Worm (Caenorhabditis elegans) whole organism, L1 larva: Measurements from ENCODE around the gene B0310.6.

Experiments used
- C16A3.4 ChIP-seq: fragments of 150-350 bp; optimal IDR thresholded peaks from 2 replicates; lab custom pipeline; 2014; ENCODE audit warnings: missing biosample characterization, missing genetic modification characterization
- C34B4.2 ChIP-seq: sonication (generic microtip); optimal IDR thresholded peaks from 2 replicates; lab custom pipeline; 2017; ENCODE audit warnings: mild to moderate bottlenecking, missing genetic modification characterization, missing compliant biosample characterization
- aly-2 ChIP-seq: fragments of 150-350 bp; optimal IDR thresholded peaks from 2 replicates; lab custom pipeline; 2014; ENCODE audit warnings: missing biosample characterization, missing genetic modification characterization
- blmp-1 ChIP-seq: fragments of 150-350 bp; optimal IDR thresholded peaks from 2 replicates; lab custom pipeline; 2014; ENCODE audit warnings: missing biosample characterization, missing genetic modification characterization
- ceh-8 ChIP-seq: fragments of 200-800 bp; sonication (Bioruptor generic); optimal IDR thresholded peaks from 2 replicates; lab custom pipeline; 2018; ENCODE audit warnings: mild to moderate bottlenecking, missing genetic modification characterization, moderate library complexity, missing compliant biosample characterization
- ceh-90 ChIP-seq: sonication (generic microtip); optimal IDR thresholded peaks from 2 replicates; lab custom pipeline; 2016; ENCODE audit warnings: missing genetic modification characterization, missing compliant biosample characterization
- dpl-1 ChIP-seq, 3 experiments: fragments of 150-350 bp in 2 of 3; sonication (generic microtip) in 1 of 3; optimal IDR thresholded peaks; 2 replicates each; lab custom pipeline; 2014 to 2017; ENCODE audit warnings: missing biosample characterization in 3 of 3, missing genetic modification characterization in 3 of 3, missing genetic modification reagents in 3 of 3
- dsc-1 ChIP-seq: sonication (generic microtip); optimal IDR thresholded peaks from 2 replicates; lab custom pipeline; 2016; ENCODE audit warnings: mild to moderate bottlenecking, missing genetic modification characterization, missing compliant biosample characterization
- efl-1 ChIP-seq, 4 experiments: fragments of 150-350 bp; optimal IDR thresholded peaks in 3 of 4; peaks in 1 of 4; 1 replicate in 1 of 4; 2 replicates in 3 of 4; lab custom pipeline; 2014; ENCODE audit warnings: missing biosample characterization in 2 of 4, missing genetic modification characterization in 2 of 4, missing genetic modification reagents in 2 of 4
- efl-3 ChIP-seq: fragments of 200-800 bp; sonication (Bioruptor generic); optimal IDR thresholded peaks from 2 replicates; lab custom pipeline; 2018; ENCODE audit warnings: mild to moderate bottlenecking, missing genetic modification characterization, missing compliant biosample characterization
- egl-13 ChIP-seq: sonication (generic microtip); optimal IDR thresholded peaks from 2 replicates; lab custom pipeline; 2016; ENCODE audit warnings: missing genotype, missing genetic modification reagents, missing genetic modification characterization, missing compliant biosample characterization
- elt-2 ChIP-seq: sonication (generic microtip); optimal IDR thresholded peaks from 2 replicates; lab custom pipeline; 2016; ENCODE audit warnings: missing genetic modification characterization, mild to moderate bottlenecking, inconsistent platforms, missing compliant biosample characterization, missing genetic modification reagents
- elt-3 ChIP-seq, 6 experiments: fragments of 150-350 bp in 1 of 6; sonication (generic microtip); optimal IDR thresholded peaks; 2 replicates each; lab custom pipeline; 2017 to 2018; ENCODE audit warnings: missing biosample characterization in 6 of 6, missing genetic modification characterization in 6 of 6, inconsistent platforms in 1 of 6
- fkh-4 ChIP-seq: sonication (generic microtip); optimal IDR thresholded peaks from 2 replicates; lab custom pipeline; 2016; ENCODE audit warnings: missing compliant biosample characterization, missing genetic modification characterization, borderline replicate concordance
- fos-1 ChIP-seq: fragments of 150-350 bp; optimal IDR thresholded peaks from 2 replicates; lab custom pipeline; 2014; ENCODE audit warnings: missing biosample characterization, missing genetic modification characterization
- grh-1 ChIP-seq: fragments of 200-800 bp; sonication (Bioruptor generic); IDR thresholded peaks from 2 replicates; pipeline ENCODE4 v1.3.6; 2022; ENCODE audit warnings: missing genetic modification reagents, missing genetic modification characterization, missing compliant biosample characterization
- hlh-17 ChIP-seq: fragments of 200-800 bp; sonication (Bioruptor generic); optimal IDR thresholded peaks from 2 replicates; lab custom pipeline; 2018; ENCODE audit warnings: missing genetic modification characterization, mild to moderate bottlenecking, missing compliant biosample characterization, moderate library complexity, borderline replicate concordance
- hlh-4 ChIP-seq: sonication (generic microtip); optimal IDR thresholded peaks from 2 replicates; lab custom pipeline; 2016; ENCODE audit warnings: mild to moderate bottlenecking, missing genetic modification characterization, missing compliant biosample characterization
- hpl-2 ChIP-seq: fragments of 150-350 bp; optimal IDR thresholded peaks from 2 replicates; lab custom pipeline; 2014; ENCODE audit warnings: missing biosample characterization, missing genetic modification reagents, missing genetic modification characterization
- irx-1 ChIP-seq: sonication (generic microtip); optimal IDR thresholded peaks from 2 replicates; lab custom pipeline; 2016; ENCODE audit warnings: missing genetic modification characterization, missing compliant biosample characterization
- jun-1 ChIP-seq: fragments of 150-350 bp; optimal IDR thresholded peaks from 2 replicates; lab custom pipeline; 2014; ENCODE audit warnings: missing biosample characterization, missing genetic modification reagents, missing genetic modification characterization
- lin-39 ChIP-seq: fragments of 150-350 bp; optimal IDR thresholded peaks from 2 replicates; lab custom pipeline; 2014; ENCODE audit warnings: missing biosample characterization, missing genetic modification reagents, missing genetic modification characterization
- lir-3 ChIP-seq: sonication (generic microtip); optimal IDR thresholded peaks from 2 replicates; lab custom pipeline; 2016; ENCODE audit warnings: mild to moderate bottlenecking, missing genetic modification characterization, moderate library complexity, missing compliant biosample characterization; ENCODE audit not compliant: poor library complexity
- lsy-2 ChIP-seq, 2 experiments: fragments of 150-350 bp; optimal IDR thresholded peaks; 2 replicates each; lab custom pipeline; 2014; ENCODE audit warnings: missing biosample characterization in 2 of 2, missing genetic modification characterization in 2 of 2
- mdl-1 ChIP-seq, 2 experiments: fragments of 150-350 bp; optimal IDR thresholded peaks; 2 replicates each; lab custom pipeline; 2014 to 2017; ENCODE audit warnings: missing biosample characterization in 2 of 2, missing genetic modification characterization in 2 of 2, inconsistent platforms in 1 of 2
- mef-2 ChIP-seq: fragments of 150-350 bp; optimal IDR thresholded peaks from 2 replicates; lab custom pipeline; 2014; ENCODE audit warnings: missing biosample characterization, missing genetic modification characterization
- mep-1 ChIP-seq: fragments of 150-350 bp; optimal IDR thresholded peaks from 2 replicates; lab custom pipeline; 2014; ENCODE audit warnings: missing biosample characterization, missing genetic modification characterization
- nhr-11 ChIP-seq: fragments of 150-350 bp; optimal IDR thresholded peaks from 2 replicates; lab custom pipeline; 2014; ENCODE audit warnings: missing biosample characterization, missing genetic modification characterization
- nhr-12 ChIP-seq: sonication (generic microtip); optimal IDR thresholded peaks from 2 replicates; lab custom pipeline; 2017; ENCODE audit warnings: missing biosample characterization, missing genetic modification characterization
- nhr-19 ChIP-seq: fragments of 200-800 bp; sonication (Bioruptor generic); conservative IDR thresholded peaks from 2 replicates; pipeline ENCODE4 v1.3.6; 2022; ENCODE audit warnings: missing genetic modification characterization, missing compliant biosample characterization
- nhr-28 ChIP-seq: fragments of 150-350 bp; optimal IDR thresholded peaks from 2 replicates; lab custom pipeline; 2014; ENCODE audit warnings: missing biosample characterization, missing genetic modification characterization
- nhr-47 ChIP-seq: sonication (generic microtip); optimal IDR thresholded peaks from 2 replicates; lab custom pipeline; 2016; ENCODE audit warnings: mild to moderate bottlenecking, missing genetic modification characterization, moderate library complexity, missing compliant biosample characterization
- nhr-71 ChIP-seq: sonication (generic microtip); optimal IDR thresholded peaks from 2 replicates; lab custom pipeline; 2016; ENCODE audit warnings: mild to moderate bottlenecking, missing genetic modification characterization, moderate library complexity, missing compliant biosample characterization
- nhr-76 ChIP-seq: sonication (generic microtip); optimal IDR thresholded peaks from 2 replicates; lab custom pipeline; 2017; ENCODE audit warnings: missing biosample characterization, missing genetic modification characterization
- nhr-90 ChIP-seq: sonication (generic microtip); optimal IDR thresholded peaks from 2 replicates; lab custom pipeline; 2016; ENCODE audit warnings: mild to moderate bottlenecking, missing genetic modification characterization, missing compliant biosample characterization; ENCODE audit not compliant: poor library complexity
- pag-3 ChIP-seq: sonication (generic microtip); optimal IDR thresholded peaks from 2 replicates; lab custom pipeline; 2017; ENCODE audit warnings: missing genetic modification characterization, mild to moderate bottlenecking, missing compliant biosample characterization, antibody characterized with exemption, borderline replicate concordance; ENCODE audit not compliant: insufficient read depth
- skn-1 ChIP-seq: fragments of 150-350 bp; optimal IDR thresholded peaks from 2 replicates; lab custom pipeline; 2014; ENCODE audit warnings: missing biosample characterization, missing genetic modification characterization
- snpc-4 ChIP-seq: fragments of 150-350 bp; optimal IDR thresholded peaks from 2 replicates; lab custom pipeline; 2014; ENCODE audit warnings: missing biosample characterization, missing genetic modification characterization
- sox-4 ChIP-seq: sonication (generic microtip); optimal IDR thresholded peaks from 2 replicates; lab custom pipeline; 2016; ENCODE audit warnings: missing genetic modification characterization, missing compliant biosample characterization
- sup-37 ChIP-seq: fragments of 200-800 bp; sonication (Bioruptor generic); optimal IDR thresholded peaks from 2 replicates; lab custom pipeline; 2018; ENCODE audit warnings: mild to moderate bottlenecking, missing genetic modification characterization, missing compliant biosample characterization
- swsn-7 ChIP-seq: sonication (generic microtip); optimal IDR thresholded peaks from 2 replicates; lab custom pipeline; 2016; ENCODE audit warnings: missing genetic modification characterization, missing compliant biosample characterization
- tlp-1 ChIP-seq: fragments of 150-350 bp; optimal IDR thresholded peaks from 2 replicates; lab custom pipeline; 2014; ENCODE audit warnings: missing biosample characterization, missing genetic modification characterization
- unc-30 ChIP-seq: sonication (generic microtip); optimal IDR thresholded peaks from 2 replicates; lab custom pipeline; 2017; ENCODE audit warnings: missing biosample characterization, missing genetic modification characterization
- unc-62 ChIP-seq: fragments of 150-350 bp; optimal IDR thresholded peaks from 2 replicates; lab custom pipeline; 2014; ENCODE audit warnings: missing biosample characterization, missing genetic modification reagents, missing genetic modification characterization
- unc-86 ChIP-seq: sonication (generic microtip); optimal IDR thresholded peaks from 2 replicates; lab custom pipeline; 2016; ENCODE audit warnings: missing genetic modification characterization, missing compliant biosample characterization
- unc-98 ChIP-seq: fragments of 200-800 bp; sonication (Bioruptor generic); IDR thresholded peaks from 2 replicates; pipeline ENCODE4 v1.3.6; 2022; ENCODE audit warnings: missing genetic modification characterization, missing compliant biosample characterization
- vab-15 ChIP-seq: sonication (generic microtip); optimal IDR thresholded peaks from 2 replicates; lab custom pipeline; 2017; ENCODE audit warnings: missing genotype, mild to moderate bottlenecking, missing genetic modification characterization, missing compliant biosample characterization
- xbp-1 ChIP-seq: sonication (generic microtip); optimal IDR thresholded peaks from 2 replicates; lab custom pipeline; 2016; ENCODE audit warnings: missing genetic modification characterization, missing compliant biosample characterization
- zip-4 ChIP-seq: fragments of 200-800 bp; sonication (Bioruptor generic); optimal IDR thresholded peaks from 2 replicates; lab custom pipeline; 2018; ENCODE audit warnings: mild to moderate bottlenecking, missing genetic modification characterization, moderate library complexity, missing compliant biosample characterization
- ztf-4 ChIP-seq: fragments of 150-350 bp; optimal IDR thresholded peaks from 2 replicates; lab custom pipeline; 2014; ENCODE audit warnings: missing biosample characterization, missing genetic modification characterization

B0310.6 gene

ce11 chrX:536365-536764 is 5.6 kb upstream of the B0310.6 start:
- TF ChIP-seq skn-1 (tag; lab: Kevin White, UChicago) (peak; percentile 99), hpl-2 (GFP tag; lab: Kevin White, UChicago) (no peak), hlh-4 (tag; lab: Kevin White, UChicago) (no peak)
- TF ChIP-seq, all 84 proteins: peak for 1

DNA sequence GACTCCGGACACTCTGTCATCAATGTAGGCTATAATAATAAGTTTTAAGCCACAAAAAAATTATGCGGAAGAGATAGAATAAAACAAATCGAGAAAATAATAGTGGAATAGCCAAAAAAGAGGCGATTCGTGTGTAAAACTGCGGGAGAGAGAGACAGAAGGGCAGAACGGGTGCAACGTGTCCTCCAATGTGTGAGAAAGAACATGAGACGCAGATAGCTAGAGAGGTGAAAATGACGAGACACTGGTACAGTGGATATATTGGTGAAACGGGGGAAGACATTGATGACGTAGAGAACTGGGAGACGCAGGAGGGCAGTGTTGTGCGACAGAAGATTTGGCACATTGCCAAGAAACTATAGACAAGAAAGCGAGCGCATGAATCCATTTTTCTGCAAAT is 4.9 kb upstream of the B0310.6 start, which contains the start of gene F28C10.3:
Gene F28C10.3 (minus strand): TSS at position 101 of the 400 bp plus-strand sequence.
- TF ChIP-seq C34B4.2 (tag; lab: Kevin White, UChicago), result no peak
- no peak for TF ChIP-seq elt-2 (tag; lab: Kevin White, UChicago)
- peak; percentile 69 to 81 for TF ChIP-seq lsy-2 (tag; optimal IDR thresholded peaks at IDR 0.05; lab: Kevin White, UChicago)
- TF ChIP-seq mef-2 (tag; lab: Kevin White, UChicago), result peak; percentile 64
- TF ChIP-seq nhr-47 (tag; lab: Kevin White, UChicago), result peak; percentile 89
- TF ChIP-seq mdl-1 (tag; optimal IDR thresholded peaks at IDR 0.05; lab: Kevin White, UChicago), result peak in 1 of 2 experiments; percentile 75
- TF ChIP-seq fos-1, result peak; percentile 81
- peak in 2 of 3 experiments; percentile 14 to 25 for TF ChIP-seq dpl-1 (GFP tag; optimal IDR thresholded peaks at IDR 0.05; lab: Kevin White, UChicago)
- peak; percentile 81 for TF ChIP-seq jun-1
- peak; percentile 71 for TF ChIP-seq unc-86 (tag; lab: Kevin White, UChicago)
- TF ChIP-seq egl-13 (tag; lab: Kevin White, UChicago), result peak; percentile 50
- no peak for TF ChIP-seq efl-3 (GFP tag; lab: Kevin White, UChicago)
- TF ChIP-seq unc-62 (GFP tag; lab: Kevin White, UChicago), result no peak
- TF ChIP-seq nhr-76, result no peak
- peak; percentile 2 for TF ChIP-seq ztf-4 (tag; lab: Kevin White, UChicago)
- peak; percentile 65 for TF ChIP-seq dsc-1 (tag; lab: Kevin White, UChicago)
- TF ChIP-seq C16A3.4 (tag; lab: Kevin White, UChicago), result peak; percentile 63
- TF ChIP-seq efl-1 (optimal IDR thresholded peaks at IDR 0.05; lab: Kevin White, UChicago), result peak; percentile 53 to 66
- TF ChIP-seq efl-1 (GFP tag; optimal IDR thresholded peaks at IDR 0.05 in 1 of 2; lab: Kevin White, UChicago), result peak; percentile 13 to 93
- TF ChIP-seq mep-1, result peak; percentile 68
- peak in 2 of 6 experiments; percentile 14 to 66 for TF ChIP-seq elt-3 (tag; optimal IDR thresholded peaks at IDR 0.05; lab: Kevin White, UChicago)
- TF ChIP-seq pag-3 (tag; lab: Kevin White, UChicago), result peak; percentile 61
- peak; percentile 48 for TF ChIP-seq hpl-2 (GFP tag; lab: Kevin White, UChicago)
- TF ChIP-seq sox-4, result peak; percentile 51
- no peak for TF ChIP-seq hlh-17
- no peak for TF ChIP-seq snpc-4 (tag; lab: Kevin White, UChicago)
- TF ChIP-seq nhr-11 (tag; lab: Kevin White, UChicago), result peak; percentile 71
- peak; percentile 79 for TF ChIP-seq nhr-90 (tag; lab: Kevin White, UChicago)
- no peak for TF ChIP-seq nhr-12 (tag; lab: Kevin White, UChicago)
- TF ChIP-seq unc-98 (GFP tag; lab: Robert Waterston, UW), result no peak
- TF ChIP-seq blmp-1 (tag; lab: Kevin White, UChicago), result peak; percentile 80
- TF ChIP-seq ceh-8 (GFP tag; lab: Kevin White, UChicago), result no peak
- TF ChIP-seq sup-37 (GFP tag; lab: Kevin White, UChicago), result no peak
- TF ChIP-seq fkh-4 (tag; lab: Kevin White, UChicago), result no peak
- TF ChIP-seq aly-2 (tag; lab: Kevin White, UChicago), result peak; percentile 38
- TF ChIP-seq nhr-71 (tag; lab: Kevin White, UChicago), result peak; percentile 91
- TF ChIP-seq xbp-1 (tag; lab: Kevin White, UChicago), result peak; percentile 88
- peak; percentile 65 for TF ChIP-seq grh-1 (GFP tag; lab: Robert Waterston, UW)
- peak; percentile 43 for TF ChIP-seq lir-3
- peak; percentile 32 for TF ChIP-seq zip-4
- TF ChIP-seq swsn-7, result peak; percentile 77
- peak; percentile 93 for TF ChIP-seq skn-1 (tag; lab: Kevin White, UChicago)
- TF ChIP-seq lin-39 (tag; lab: Kevin White, UChicago), result peak; percentile 53
- no peak for TF ChIP-seq tlp-1 (tag; lab: Kevin White, UChicago)
- TF ChIP-seq unc-30 (tag; lab: Kevin White, UChicago), result no peak
- TF ChIP-seq irx-1 (tag; lab: Kevin White, UChicago), result peak; percentile 64
- no peak for TF ChIP-seq vab-15 (tag; lab: Kevin White, UChicago)
- no peak for TF ChIP-seq nhr-28 (tag; lab: Kevin White, UChicago)
- TF ChIP-seq nhr-19 (GFP tag; lab: Robert Waterston, UW), result peak; percentile 73
- no peak for TF ChIP-seq ceh-90 (tag; lab: Kevin White, UChicago)
